Worm (Caenorhabditis elegans) whole organism, L3 larva: ENCODE measurements around the gene F19B10.2.

Experiments used
- aly-2 ChIP-seq: fragments of 150-350 bp; optimal IDR thresholded peaks from 2 replicates; lab custom pipeline; 2014; ENCODE audit warnings: missing biosample characterization, missing genetic modification characterization
- ama-1 ChIP-seq: fragments of 150-350 bp; optimal IDR thresholded peaks from 2 replicates; lab custom pipeline; 2018
- elt-1 ChIP-seq: fragments of 150-350 bp; optimal IDR thresholded peaks from 2 replicates; lab custom pipeline; 2014; ENCODE audit warnings: missing biosample characterization, missing genetic modification characterization
- nhr-76 ChIP-seq: fragments of 150-350 bp; sonication (generic microtip); optimal IDR thresholded peaks from 5 replicates; lab custom pipeline; 2014; ENCODE audit warnings: missing biosample characterization, missing genetic modification characterization
- snpc-4 ChIP-seq: fragments of 150-350 bp; optimal IDR thresholded peaks from 2 replicates; lab custom pipeline; 2014; ENCODE audit warnings: missing biosample characterization, missing genetic modification characterization

- no peak for TF ChIP-seq snpc-4 (tag; lab: Kevin White, UChicago)
- no peak for TF ChIP-seq aly-2 (tag; lab: Kevin White, UChicago)
- no peak for TF ChIP-seq ama-1 (lab: Kevin White, UChicago)
- no peak for TF ChIP-seq elt-1 (tag; lab: Kevin White, UChicago)
- no peak for TF ChIP-seq nhr-76 (tag; lab: Kevin White, UChicago)
Observed at ce11 chrII:3670956-3671355, 4.3 kb upstream of the F19B10.2 start, which contains the start of gene srx-98.
